Worm (Caenorhabditis elegans): Measurements from ENCODE around the gene Y61A9LA.1.
A peak's percentile ranks its signal among the peaks of the same experiment; 100 is the strongest.

The Y61A9LA.1 gene

ce11 chrV:4630267-4630666 is 45.2 kb downstream of the Y61A9LA.1 start:
- TF ChIP-seq tbx-7 (tag; optimal IDR thresholded peaks at IDR 0.05), result no peak
- peak; percentile 28 for TF ChIP-seq elt-2 (tag; optimal IDR thresholded peaks at IDR 0.05)

- TF ChIP-seq dmd-4 (tag; optimal IDR thresholded peaks at IDR 0.05; ENCODE audit: borderline replicate concordance) (no peak), ceh-2 (tag; optimal IDR thresholded peaks at IDR 0.05) (no peak), ceh-30 (tag; optimal IDR thresholded peaks at IDR 0.05) (no peak), sox-4 (tag; optimal IDR thresholded peaks at IDR 0.05) (no peak), nfya-1 (tag; optimal IDR thresholded peaks at IDR 0.05) (no peak), che-1 (tag; optimal IDR thresholded peaks at IDR 0.05) (no peak), T23F11.4 (GFP tag; optimal IDR thresholded peaks at IDR 0.05) (no peak), K09A11.1 (tag; optimal IDR thresholded peaks at IDR 0.05; ENCODE audit: insufficient read depth) (no peak), ceh-34 (tag; optimal IDR thresholded peaks at IDR 0.05) (no peak), Y22D7AL.16 (tag; optimal IDR thresholded peaks at IDR 0.05) (no peak), ceh-45 (GFP tag; IDR thresholded peaks at IDR 0.05) (no peak), mec-3 (tag; optimal IDR thresholded peaks at IDR 0.05; ENCODE audit: borderline replicate concordance) (no peak), tbx-2 (tag; optimal IDR thresholded peaks at IDR 0.05) (no peak), F13H6.1 (tag; optimal IDR thresholded peaks at IDR 0.05) (no peak), sdc-2 (tag; optimal IDR thresholded peaks at IDR 0.05) (no peak), eyg-1 (tag; optimal IDR thresholded peaks at IDR 0.05) (no peak), gmeb-2 (tag; optimal IDR thresholded peaks at IDR 0.05) (no peak), C08G9.2 (tag; optimal IDR thresholded peaks at IDR 0.05) (no peak), nhr-232 (tag; optimal IDR thresholded peaks at IDR 0.05) (no peak), zip-5 (tag; optimal IDR thresholded peaks at IDR 0.05) (no peak)
These were observed 52.0 kb downstream of the Y61A9LA.1 start for ce11 chrV:4637153-4637552.

- TF ChIP-seq ahr-1 (tag; optimal IDR thresholded peaks at IDR 0.05) (no peak), hlh-6 (tag; optimal IDR thresholded peaks at IDR 0.05) (no peak), syd-9 (tag; optimal IDR thresholded peaks at IDR 0.05) (no peak), unc-86 (tag; optimal IDR thresholded peaks at IDR 0.05) (no peak), pat-9 (tag; optimal IDR thresholded peaks at IDR 0.05) (no peak), hlh-15 (tag; optimal IDR thresholded peaks at IDR 0.05) (no peak), ceh-2 (tag; optimal IDR thresholded peaks at IDR 0.05) (no peak), gmeb-2 (tag; optimal IDR thresholded peaks at IDR 0.05) (no peak), K09A11.1 (tag; optimal IDR thresholded peaks at IDR 0.05; ENCODE audit: insufficient read depth) (no peak), eyg-1 (tag; optimal IDR thresholded peaks at IDR 0.05) (no peak), Y22D7AL.16 (tag; optimal IDR thresholded peaks at IDR 0.05) (no peak), ceh-6 (GFP tag; optimal IDR thresholded peaks at IDR 0.05) (no peak), ceh-22 (tag; optimal IDR thresholded peaks at IDR 0.05) (no peak), fkh-10 (GFP tag; optimal IDR thresholded peaks at IDR 0.05) (no peak), odd-2 (tag; optimal IDR thresholded peaks at IDR 0.05) (no peak), ceh-19 (GFP tag; optimal IDR thresholded peaks at IDR 0.05) (no peak), C08G9.2 (tag; optimal IDR thresholded peaks at IDR 0.05) (no peak)
These were observed 55.5 kb downstream of the Y61A9LA.1 start for ce11 chrV:4640501-4641150.

- TF ChIP-seq K09A11.1 (tag; optimal IDR thresholded peaks at IDR 0.05; ENCODE audit: insufficient read depth) (no peak), rnt-1 (tag; optimal IDR thresholded peaks at IDR 0.05) (no peak), pros-1 (tag; optimal IDR thresholded peaks at IDR 0.05) (no peak)
These were observed 57.6 kb downstream of the Y61A9LA.1 start, which contains the start of gene soc-1 for ce11 chrV:4642691-4643090. TSS of gene soc-1 (plus strand) at chrV:4642952.
